Fruit fly (Drosophila melanogaster) whole organism, embryonic: ENCODE results near the gene CG46465.

Experiments used
- Abd-B ChIP-seq: fragments of 200-800 bp; sonication (Bioruptor generic); optimal IDR thresholded peaks from 2 replicates; lab custom pipeline; 2018; ENCODE audit warnings: missing biosample characterization, mild to moderate bottlenecking, missing genetic modification characterization, moderate library complexity
- B-H2 ChIP-seq: fragments of 200-800 bp; sonication (Bioruptor generic); optimal IDR thresholded peaks from 2 replicates; lab custom pipeline; 2018; ENCODE audit warnings: missing biosample characterization, mild to moderate bottlenecking, missing genetic modification characterization
- CG10147 ChIP-seq: fragments of 200-800 bp; sonication (Bioruptor generic); optimal IDR thresholded peaks from 2 replicates; lab custom pipeline; 2019; ENCODE audit warnings: missing biosample characterization, mild to moderate bottlenecking, missing genetic modification characterization, moderate library complexity
- CG10959 ChIP-seq: fragments of 200-800 bp; sonication (Bioruptor generic); IDR thresholded peaks from 2 replicates; pipeline ENCODE4 v1.3.6; 2022; ENCODE audit warnings: missing biosample characterization, missing genetic modification characterization
- CG11504 ChIP-seq: fragments of 200-800 bp; sonication (Bioruptor generic); optimal IDR thresholded peaks from 3 replicates; lab custom pipeline; 2019; ENCODE audit warnings: missing biosample characterization, mild to moderate bottlenecking, missing genetic modification characterization, moderate library complexity
- CG14014 ChIP-seq: fragments of 200-800 bp; sonication (Bioruptor generic); IDR thresholded peaks from 2 replicates; pipeline ENCODE4 v1.3.6; 2022; ENCODE audit warnings: missing biosample characterization, missing genetic modification characterization
- CG14441 ChIP-seq: fragments of 200-800 bp; sonication (Bioruptor generic); IDR thresholded peaks from 2 replicates; pipeline ENCODE4 v1.3.6; 2022; ENCODE audit warnings: missing biosample characterization, missing genetic modification characterization
- CG1529 ChIP-seq: fragments of 200-800 bp; sonication (Bioruptor generic); optimal IDR thresholded peaks from 3 replicates; lab custom pipeline; 2018; ENCODE audit warnings: missing biosample characterization, missing genetic modification characterization
- CG17568 ChIP-seq: fragments of 200-800 bp; sonication (Bioruptor generic); optimal IDR thresholded peaks from 2 replicates; lab custom pipeline; 2018; ENCODE audit warnings: missing biosample characterization, mild to moderate bottlenecking, missing genetic modification characterization, moderate library complexity
- CG18011 ChIP-seq: fragments of 200-800 bp; sonication (Bioruptor generic); optimal IDR thresholded peaks from 2 replicates; lab custom pipeline; 2017; ENCODE audit warnings: missing biosample characterization, missing genetic modification characterization, mild to moderate bottlenecking, moderate library complexity, missing genotype
- CG2116 ChIP-seq: fragments of 200-800 bp; sonication (Bioruptor generic); optimal IDR thresholded peaks from 3 replicates; lab custom pipeline; 2018; ENCODE audit warnings: missing biosample characterization, mild to moderate bottlenecking, missing genetic modification characterization
- CG2120 ChIP-seq: fragments of 200-800 bp; sonication (Bioruptor generic); optimal IDR thresholded peaks from 3 replicates; lab custom pipeline; 2016; ENCODE audit warnings: missing biosample characterization, missing genetic modification characterization
- CG2129 ChIP-seq: fragments of 200-800 bp; sonication (Bioruptor generic); IDR thresholded peaks from 2 replicates; pipeline ENCODE4 v1.3.6; 2022; ENCODE audit warnings: missing biosample characterization, missing genetic modification characterization; ENCODE audit not compliant: partially characterized antibody
- CG2875 ChIP-seq: fragments of 200-800 bp; sonication (Bioruptor generic); optimal IDR thresholded peaks from 2 replicates; lab custom pipeline; 2017; ENCODE audit warnings: missing biosample characterization, mild to moderate bottlenecking, missing genetic modification characterization, missing genetic modification reagents
- CG30431 ChIP-seq: fragments of 200-800 bp; sonication (Bioruptor generic); optimal IDR thresholded peaks from 2 replicates; lab custom pipeline; 2017; ENCODE audit warnings: missing biosample characterization, missing genetic modification characterization
- CG32772 ChIP-seq: fragments of 200-800 bp; sonication (Bioruptor generic); IDR thresholded peaks from 2 replicates; pipeline ENCODE4 v1.3.6; 2022; ENCODE audit warnings: missing biosample characterization, missing genetic modification characterization
- CG6272 ChIP-seq: fragments of 200-800 bp; sonication (Bioruptor generic); IDR thresholded peaks from 2 replicates; pipeline ENCODE4 v1.3.6; 2022; ENCODE audit warnings: missing biosample characterization, missing genetic modification characterization
- CG6689 ChIP-seq: fragments of 200-800 bp; sonication (Bioruptor generic); IDR thresholded peaks from 2 replicates; pipeline ENCODE4 v1.3.6; 2022; ENCODE audit warnings: missing biosample characterization, missing genetic modification characterization
- CG6854 ChIP-seq: fragments of 200-800 bp; sonication (Bioruptor generic); optimal IDR thresholded peaks from 3 replicates; lab custom pipeline; 2017; ENCODE audit warnings: missing biosample characterization, mild to moderate bottlenecking, missing genetic modification characterization
- CG7928 ChIP-seq: fragments of 200-800 bp; sonication (Bioruptor generic); optimal IDR thresholded peaks from 2 replicates; lab custom pipeline; 2017; ENCODE audit warnings: missing biosample characterization, mild to moderate bottlenecking, missing genetic modification characterization
- CG8924 ChIP-seq: fragments of 200-800 bp; optimal IDR thresholded peaks from 3 replicates; lab custom pipeline; 2019; ENCODE audit warnings: missing biosample characterization, mild to moderate bottlenecking, missing genetic modification characterization, moderate library complexity
- Dbx ChIP-seq: fragments of 200-800 bp; sonication (Bioruptor generic); IDR thresholded peaks from 3 replicates; pipeline ENCODE4 v1.3.6; 2022; ENCODE audit warnings: missing biosample characterization, missing genetic modification characterization
- Dfd ChIP-seq, 2 experiments: fragments of >200 bp; optimal IDR thresholded peaks; 2 replicates each; lab custom pipeline; 2017; ENCODE audit warnings: missing biosample characterization in 2 of 2, missing genetic modification characterization in 2 of 2
- Doc3 ChIP-seq: fragments of 200-800 bp; sonication (Bioruptor generic); IDR thresholded peaks from 3 replicates; pipeline ENCODE4 v1.3.6; 2022; ENCODE audit warnings: missing biosample characterization, missing genetic modification characterization; ENCODE audit not compliant: partially characterized antibody
- ERR ChIP-seq: fragments of 200-800 bp; sonication (Bioruptor generic); optimal IDR thresholded peaks from 2 replicates; lab custom pipeline; 2016; ENCODE audit warnings: missing biosample characterization, missing genetic modification characterization
- Hmr ChIP-seq: fragments of 200-800 bp; sonication (Bioruptor generic); optimal IDR thresholded peaks from 3 replicates; lab custom pipeline; 2017; ENCODE audit warnings: mild to moderate bottlenecking, missing biosample characterization, missing genetic modification reagents, missing genetic modification characterization
- Med ChIP-seq: fragments of 200-800 bp; sonication (Bioruptor generic); peaks from one replicate; lab custom pipeline; 2016; ENCODE audit warnings: missing biosample characterization, missing genetic modification characterization, mild to moderate bottlenecking, inconsistent platforms, moderate library complexity
- NfI ChIP-seq: fragments of 200-800 bp; sonication (Bioruptor generic); optimal IDR thresholded peaks from 3 replicates; lab custom pipeline; 2018; ENCODE audit warnings: missing biosample characterization, mild to moderate bottlenecking, missing genetic modification characterization, moderate library complexity
- Rfx ChIP-seq: fragments of 200-800 bp; sonication (Bioruptor generic); IDR thresholded peaks from 2 replicates; pipeline ENCODE4 v1.3.6; 2022; ENCODE audit warnings: missing biosample characterization, missing genetic modification characterization
- Scr ChIP-seq: fragments of 200-800 bp; sonication (Bioruptor generic); IDR thresholded peaks from 2 replicates; pipeline ENCODE4 v1.3.6; 2022; ENCODE audit warnings: missing biosample characterization, missing genetic modification characterization; ENCODE audit not compliant: partially characterized antibody
- Spps ChIP-seq: fragments of 200-800 bp; sonication (Bioruptor generic); optimal IDR thresholded peaks from 2 replicates; lab custom pipeline; 2018; ENCODE audit warnings: missing biosample characterization, mild to moderate bottlenecking, missing genetic modification characterization
- disco-r ChIP-seq: fragments of 200-800 bp; sonication (Bioruptor generic); optimal IDR thresholded peaks from 2 replicates; lab custom pipeline; 2016; ENCODE audit warnings: missing biosample characterization, missing genetic modification characterization
- fd3F ChIP-seq: fragments of 200-800 bp; sonication (Bioruptor generic); optimal IDR thresholded peaks from 2 replicates; lab custom pipeline; 2018; ENCODE audit warnings: missing biosample characterization, mild to moderate bottlenecking, missing genetic modification characterization, moderate library complexity
- grau ChIP-seq: fragments of 200-800 bp; optimal IDR thresholded peaks from 3 replicates; lab custom pipeline; 2019; ENCODE audit warnings: missing biosample characterization, mild to moderate bottlenecking, missing genetic modification characterization, moderate library complexity
- jigr1 ChIP-seq: fragments of 200-800 bp; sonication (Bioruptor generic); IDR thresholded peaks from 3 replicates; pipeline ENCODE4 v1.3.6; 2022; ENCODE audit warnings: missing biosample characterization, missing genetic modification characterization
- kah ChIP-seq: fragments of 200-800 bp; sonication (Bioruptor generic); optimal IDR thresholded peaks from 2 replicates; lab custom pipeline; 2018; ENCODE audit warnings: missing biosample characterization, mild to moderate bottlenecking, missing genetic modification characterization
- knrl ChIP-seq: fragments of 200-800 bp; sonication (Bioruptor generic); IDR thresholded peaks from 3 replicates; pipeline ENCODE4 v1.3.6; 2022; ENCODE audit warnings: missing biosample characterization, missing genetic modification characterization; ENCODE audit not compliant: partially characterized antibody
- lab ChIP-seq: fragments of 200-800 bp; sonication (Bioruptor generic); optimal IDR thresholded peaks from 3 replicates; lab custom pipeline; 2017; ENCODE audit warnings: missing biosample characterization, missing genetic modification characterization, mild to moderate bottlenecking, moderate library complexity, missing genetic modification reagents
- mld ChIP-seq: fragments of 200-800 bp; sonication (Bioruptor generic); IDR thresholded peaks from 3 replicates; pipeline ENCODE4 v1.3.6; 2022; ENCODE audit warnings: missing biosample characterization, missing genetic modification characterization; ENCODE audit not compliant: partially characterized antibody
- peb ChIP-seq: fragments of 200-800 bp; sonication (Bioruptor generic); IDR thresholded peaks from 2 replicates; pipeline ENCODE4 v1.3.6; 2022; ENCODE audit warnings: missing biosample characterization, missing genetic modification characterization
- phol ChIP-seq: fragments of 200-800 bp; sonication (Bioruptor generic); optimal IDR thresholded peaks from 3 replicates; lab custom pipeline; 2018; ENCODE audit warnings: missing biosample characterization, mild to moderate bottlenecking, missing genetic modification characterization, moderate library complexity
- psq ChIP-seq: fragments of 200-800 bp; sonication (Bioruptor generic); optimal IDR thresholded peaks from 2 replicates; lab custom pipeline; 2017; ENCODE audit warnings: missing biosample characterization, missing genetic modification characterization
- salm ChIP-seq: fragments of 200-800 bp; sonication (Bioruptor generic); optimal IDR thresholded peaks from 2 replicates; lab custom pipeline; 2018; ENCODE audit warnings: missing biosample characterization, mild to moderate bottlenecking, missing genetic modification characterization
- sens ChIP-seq: fragments of 200-800 bp; sonication (Bioruptor generic); peaks from one replicate; lab custom pipeline; 2016; ENCODE audit warnings: missing biosample characterization, missing genetic modification characterization
- sisA ChIP-seq: fragments of 200-800 bp; sonication (Bioruptor generic); IDR thresholded peaks from 2 replicates; pipeline ENCODE4 v1.3.6; 2022; ENCODE audit warnings: missing biosample characterization, missing genetic modification characterization
- sob ChIP-seq: fragments of 200-800 bp; sonication (Bioruptor generic); IDR thresholded peaks from 2 replicates; pipeline ENCODE4 v1.3.6; 2022; ENCODE audit warnings: missing biosample characterization, missing genetic modification characterization
- stc ChIP-seq: fragments of 200-800 bp; sonication (Bioruptor generic); IDR thresholded peaks from 2 replicates; pipeline ENCODE4 v1.3.6; 2022; ENCODE audit warnings: missing biosample characterization, missing genetic modification characterization
- vvl ChIP-seq: fragments of 200-800 bp; sonication (Bioruptor generic); IDR thresholded peaks from 2 replicates; pipeline ENCODE4 v1.3.6; 2022; ENCODE audit warnings: missing biosample characterization, missing genetic modification characterization
- wdn ChIP-seq: fragments of 200-800 bp; sonication (Bioruptor generic); IDR thresholded peaks from 2 replicates; pipeline ENCODE4 v1.3.6; 2022; ENCODE audit warnings: missing biosample characterization, missing genetic modification characterization

CG46465 gene

dm6 chr2L:18965367-18966213 lies 26.7 kb upstream of the CG46465 start (continued):
- TF ChIP-seq sisA (GFP tag; lab: Robert Waterston, UW) = peak; percentile 24; the same call in 1 of the 2 replicates
- TF ChIP-seq grau (tag; lab: Kevin White, UChicago) = peak; percentile 53
- TF ChIP-seq disco-r (GFP tag; lab: Kevin White, UChicago) = no peak
- no peak for TF ChIP-seq psq (GFP tag; lab: Kevin White, UChicago)
- TF ChIP-seq Hmr (GFP tag; lab: Kevin White, UChicago) = peak; percentile 47
- 0 out of 2 replicates have a peak, but pooled peaks have one; percentile 44 for TF ChIP-seq vvl (GFP tag; lab: Robert Waterston, UW)
- TF ChIP-seq peb (GFP tag; lab: Robert Waterston, UW) = no peak
- no peak for TF ChIP-seq CG10959 (GFP tag; lab: Robert Waterston, UW)
- TF ChIP-seq knrl = no peak
- peak; percentile 4 for TF ChIP-seq CG6854 (GFP tag; lab: Kevin White, UChicago)
- peak; percentile 29 for TF ChIP-seq Med (GFP tag; lab: Kevin White, UChicago)
- TF ChIP-seq CG18011 = no peak
- TF ChIP-seq CG6689 (GFP tag; lab: Robert Waterston, UW) = peak; percentile 45; the same call in 1 of the 2 replicates
- peak; percentile 25 for TF ChIP-seq CG14014
- TF ChIP-seq CG2120 (GFP tag; lab: Kevin White, UChicago) = no peak
- TF ChIP-seq Scr = no peak
- TF ChIP-seq Spps (tag; lab: Kevin White, UChicago) = no peak
- peak; percentile 59 for TF ChIP-seq lab (GFP tag; lab: Kevin White, UChicago)
- TF ChIP-seq ERR = no peak
- TF ChIP-seq B-H2 (GFP tag; lab: Kevin White, UChicago) = peak; percentile 6
- TF ChIP-seq CG10147 (GFP tag; lab: Kevin White, UChicago) = peak; percentile 63
- TF ChIP-seq jigr1 = no peak
- peak; percentile 27 for TF ChIP-seq Abd-B
- TF ChIP-seq Dfd (GFP tag; optimal IDR thresholded peaks at IDR 0.05; lab: Kevin White, UChicago) = no peak
- TF ChIP-seq CG14441 (GFP tag; lab: Robert Waterston, UW) = 0 out of 2 replicates have a peak, but pooled peaks have one; percentile 22
- no peak for TF ChIP-seq CG7928
- TF ChIP-seq kah (GFP tag; lab: Kevin White, UChicago) = peak; percentile 75
- TF ChIP-seq sob (GFP tag; lab: Robert Waterston, UW) = peak; percentile 53
- TF ChIP-seq CG8924 (tag; lab: Kevin White, UChicago) = no peak
- no peak for TF ChIP-seq Doc3 (GFP tag; lab: Robert Waterston, UW)
- no peak for TF ChIP-seq CG2129 (GFP tag; lab: Robert Waterston, UW)
- TF ChIP-seq CG6272 (GFP tag; lab: Robert Waterston, UW) = 0 out of 2 replicates have a peak, but pooled peaks have one; percentile 11
- no peak for TF ChIP-seq salm (tag; lab: Kevin White, UChicago)
- peak; percentile 59 for TF ChIP-seq Rfx (GFP tag; lab: Robert Waterston, UW)
- no peak for TF ChIP-seq CG32772 (GFP tag; lab: Robert Waterston, UW)
- TF ChIP-seq CG1529 (GFP tag; lab: Kevin White, UChicago) = no peak
- TF ChIP-seq phol (tag; lab: Kevin White, UChicago) = peak; percentile 37
- peak; percentile 43 for TF ChIP-seq CG11504 (tag; lab: Kevin White, UChicago)
- peak; percentile 48 for TF ChIP-seq CG17568 (GFP tag; lab: Kevin White, UChicago)
- peak; percentile 43 for TF ChIP-seq fd3F (GFP tag; lab: Kevin White, UChicago)
- no peak for TF ChIP-seq CG30431
- TF ChIP-seq wdn = no peak
- TF ChIP-seq NfI (GFP tag; lab: Kevin White, UChicago) = peak; percentile 8
- no peak for TF ChIP-seq CG2875
- TF ChIP-seq mld (GFP tag; lab: Robert Waterston, UW) = no peak
- no peak for TF ChIP-seq CG2116 (GFP tag; lab: Kevin White, UChicago)
- no peak for TF ChIP-seq stc (GFP tag; lab: Robert Waterston, UW)
- 0 out of 3 replicates have a peak, but pooled peaks have one; percentile 37 for TF ChIP-seq Dbx (GFP tag; lab: Robert Waterston, UW)
- TF ChIP-seq sens (GFP tag; lab: Kevin White, UChicago) = peak; percentile 49
